Fruit fly (Drosophila melanogaster) S2 (cell line): ENCODE results near the gene CG13010.

Experiments
- CG8478 ChIP-seq: fragments of >200 bp; optimal IDR thresholded peaks from 2 replicates; lab custom pipeline; 2018
- CTCF ChIP-seq, 2 experiments: fragments of >200 bp; optimal IDR thresholded peaks; 2 replicates each; lab custom pipeline; 2018

dm6 chrX:16654931-16655409, 23.8 kb downstream of the CG13010 start, which contains the start of the genes Nemp and r:
- peak in 1 of 2 experiments; percentile 1 for TF ChIP-seq CTCF (optimal IDR thresholded peaks at IDR 0.05; lab: Kevin White, UChicago)
- no peak for TF ChIP-seq CG8478 (lab: Kevin White, UChicago)
